Worm (Caenorhabditis elegans) whole organism, L3 larva: ENCODE results near the gene Y45F3A.8.

Experiments used
- nhr-76 ChIP-seq: fragments of 150-350 bp; sonication (generic microtip); optimal IDR thresholded peaks from 5 replicates; lab custom pipeline; 2014; ENCODE audit warnings: missing biosample characterization, missing genetic modification characterization
- snpc-4 ChIP-seq: fragments of 150-350 bp; optimal IDR thresholded peaks from 2 replicates; lab custom pipeline; 2014; ENCODE audit warnings: missing biosample characterization, missing genetic modification characterization

ce11 chrIII:10603248-10603647, 10.6 kb upstream of the Y45F3A.8 start, which contains the start of gene Y39A1A.2:
- TF ChIP-seq nhr-76 (tag; lab: Kevin White, UChicago) (no peak), snpc-4 (tag; lab: Kevin White, UChicago) (no peak)
